Fruit fly (Drosophila melanogaster) whole organism, prepupa: ENCODE data around the gene CG1105.

Source experiments
- CG10631 ChIP-seq: fragments of 200-800 bp; sonication (Bioruptor generic); optimal IDR thresholded peaks from 2 replicates; lab custom pipeline; 2016; ENCODE audit warnings: missing biosample characterization, missing genetic modification characterization
- CG10669 ChIP-seq: fragments of 200-800 bp; sonication (Bioruptor generic); optimal IDR thresholded peaks from 3 replicates; lab custom pipeline; 2018; ENCODE audit warnings: missing biosample characterization, mild to moderate bottlenecking, missing genetic modification characterization, moderate library complexity
- CG11902 ChIP-seq: fragments of 200-800 bp; sonication (Bioruptor generic); optimal IDR thresholded peaks from 3 replicates; lab custom pipeline; 2016; ENCODE audit warnings: missing biosample characterization, missing genetic modification characterization
- CG15336 ChIP-seq: fragments of 200-800 bp; sonication (Bioruptor generic); IDR thresholded peaks from 2 replicates; pipeline ENCODE4 v1.3.6; 2022; ENCODE audit warnings: missing biosample characterization, missing genetic modification characterization
- CG1621 ChIP-seq: fragments of 200-800 bp; sonication (Bioruptor generic); optimal IDR thresholded peaks from 3 replicates; lab custom pipeline; 2018; ENCODE audit warnings: missing biosample characterization, mild to moderate bottlenecking, missing genetic modification characterization
- CG16779 ChIP-seq: fragments of 200-800 bp; sonication (Bioruptor generic); optimal IDR thresholded peaks from 3 replicates; lab custom pipeline; 2017; ENCODE audit warnings: missing biosample characterization, mild to moderate bottlenecking, missing genetic modification characterization
- CG3032 ChIP-seq: fragments of 200-800 bp; optimal IDR thresholded peaks from 2 replicates; lab custom pipeline; 2019; ENCODE audit warnings: missing biosample characterization, mild to moderate bottlenecking, missing genetic modification characterization, moderate library complexity
- CG32006 ChIP-seq: fragments of 200-800 bp; sonication (Bioruptor generic); optimal IDR thresholded peaks from 3 replicates; lab custom pipeline; 2017; ENCODE audit warnings: missing biosample characterization, mild to moderate bottlenecking, missing genetic modification characterization
- CG34406 ChIP-seq: fragments of 200-800 bp; sonication (Bioruptor generic); optimal IDR thresholded peaks from 3 replicates; lab custom pipeline; 2016; ENCODE audit warnings: missing biosample characterization, missing genetic modification characterization
- CG4318 ChIP-seq: fragments of 200-800 bp; sonication (Bioruptor generic); optimal IDR thresholded peaks from 3 replicates; lab custom pipeline; 2017; ENCODE audit warnings: missing biosample characterization, mild to moderate bottlenecking, missing genetic modification characterization
- CG6163 ChIP-seq: fragments of 200-800 bp; sonication (Bioruptor generic); IDR thresholded peaks from 3 replicates; pipeline ENCODE4 v1.3.6; 2022; ENCODE audit warnings: missing biosample characterization, missing genetic modification characterization
- CG6792 ChIP-seq: fragments of 200-800 bp; sonication (Bioruptor generic); optimal IDR thresholded peaks from 3 replicates; lab custom pipeline; 2016; ENCODE audit warnings: missing biosample characterization, missing genetic modification characterization
- CG6854 ChIP-seq: fragments of 200-800 bp; sonication (Bioruptor generic); optimal IDR thresholded peaks from 2 replicates; lab custom pipeline; 2017; ENCODE audit warnings: missing biosample characterization, mild to moderate bottlenecking, missing genetic modification characterization
- CG7368 ChIP-seq: fragments of 200-800 bp; sonication (Bioruptor generic); optimal IDR thresholded peaks from 3 replicates; lab custom pipeline; 2016; ENCODE audit warnings: missing biosample characterization, missing genetic modification characterization
- CG9139 ChIP-seq: fragments of 200-800 bp; sonication (Bioruptor generic); optimal IDR thresholded peaks from 3 replicates; lab custom pipeline; 2017; ENCODE audit warnings: missing biosample characterization, mild to moderate bottlenecking, missing genetic modification characterization
- Eip75B ChIP-seq: fragments of 200-800 bp; sonication (Bioruptor generic); optimal IDR thresholded peaks from 3 replicates; lab custom pipeline; 2016; ENCODE audit warnings: missing biosample characterization, missing genetic modification characterization
- Eip78C ChIP-seq: fragments of 200-800 bp; sonication (Bioruptor generic); peaks from one replicate; lab custom pipeline; 2016; ENCODE audit warnings: missing biosample characterization, missing genetic modification characterization
- Eip93F ChIP-seq: fragments of 200-800 bp; sonication (Bioruptor generic); optimal IDR thresholded peaks from 2 replicates; lab custom pipeline; 2016; ENCODE audit warnings: missing biosample characterization, mild to moderate bottlenecking, missing genetic modification characterization
- Gug ChIP-seq: fragments of 200-800 bp; sonication (Bioruptor generic); IDR thresholded peaks from 2 replicates; pipeline ENCODE4 v1.3.6; 2022; ENCODE audit warnings: missing biosample characterization, missing genetic modification characterization
- Hr38 ChIP-seq: sonication (Bioruptor generic); optimal IDR thresholded peaks from 2 replicates; lab custom pipeline; 2016; ENCODE audit warnings: missing biosample characterization, missing genetic modification characterization
- Hr39 ChIP-seq: fragments of 200-800 bp; sonication (Bioruptor generic); optimal IDR thresholded peaks from 2 replicates; lab custom pipeline; 2016; ENCODE audit warnings: missing biosample characterization, missing genetic modification characterization
- Lpt ChIP-seq: fragments of 200-800 bp; sonication (Bioruptor generic); optimal IDR thresholded peaks from 3 replicates; lab custom pipeline; 2016; ENCODE audit warnings: missing biosample characterization, missing genetic modification characterization
- Met ChIP-seq: fragments of 200-800 bp; sonication (Bioruptor generic); optimal IDR thresholded peaks from 3 replicates; lab custom pipeline; 2016; ENCODE audit warnings: missing biosample characterization, missing genetic modification characterization
- OdsH ChIP-seq: fragments of 200-800 bp; sonication (Bioruptor generic); optimal IDR thresholded peaks from 3 replicates; lab custom pipeline; 2016; ENCODE audit warnings: missing biosample characterization, missing genetic modification characterization
- Smox ChIP-seq: fragments of 200-800 bp; sonication (Bioruptor generic); optimal IDR thresholded peaks from 3 replicates; lab custom pipeline; 2016; ENCODE audit warnings: missing biosample characterization, missing genetic modification characterization
- Sox14 ChIP-seq: fragments of 200-800 bp; sonication (Bioruptor generic); optimal IDR thresholded peaks from 3 replicates; lab custom pipeline; 2016; ENCODE audit warnings: missing biosample characterization, missing genetic modification characterization
- Sox15 ChIP-seq: fragments of 200-800 bp; sonication (Bioruptor generic); optimal IDR thresholded peaks from 3 replicates; lab custom pipeline; 2016; ENCODE audit warnings: missing biosample characterization, missing genetic modification characterization
- achi ChIP-seq: fragments of 200-800 bp; sonication (Bioruptor generic); optimal IDR thresholded peaks from 3 replicates; lab custom pipeline; 2016; ENCODE audit warnings: missing biosample characterization, missing genetic modification characterization
- acj6 ChIP-seq: fragments of 200-800 bp; sonication (Bioruptor generic); optimal IDR thresholded peaks from 3 replicates; lab custom pipeline; 2016; ENCODE audit warnings: missing biosample characterization, missing genetic modification characterization
- cyc ChIP-seq: fragments of 200-800 bp; sonication (Bioruptor generic); optimal IDR thresholded peaks from 3 replicates; lab custom pipeline; 2016; ENCODE audit warnings: missing biosample characterization, missing genetic modification characterization
- dsx ChIP-seq: fragments of 200-800 bp; optimal IDR thresholded peaks from 3 replicates; lab custom pipeline; 2019; ENCODE audit warnings: missing biosample characterization, mild to moderate bottlenecking, missing genetic modification characterization, moderate library complexity; ENCODE audit not compliant: poor library complexity, severe bottlenecking
- eg ChIP-seq: fragments of 200-800 bp; sonication (Bioruptor generic); IDR thresholded peaks from 3 replicates; pipeline ENCODE4 v1.3.6; 2022; ENCODE audit warnings: missing biosample characterization, missing genetic modification characterization
- esn ChIP-seq: fragments of 200-800 bp; sonication (Bioruptor generic); optimal IDR thresholded peaks from 2 replicates; lab custom pipeline; 2016; ENCODE audit warnings: missing biosample characterization, mild to moderate bottlenecking, missing genetic modification characterization, moderate library complexity
- fd85E ChIP-seq: fragments of 200-800 bp; sonication (Bioruptor generic); optimal IDR thresholded peaks from 3 replicates; lab custom pipeline; 2016; ENCODE audit warnings: missing biosample characterization, missing genetic modification characterization
- lz ChIP-seq: fragments of 200-800 bp; sonication (Bioruptor generic); optimal IDR thresholded peaks from 3 replicates; lab custom pipeline; 2016; ENCODE audit warnings: missing biosample characterization, missing genetic modification characterization
- net ChIP-seq: fragments of 200-800 bp; sonication (Bioruptor generic); optimal IDR thresholded peaks from 3 replicates; lab custom pipeline; 2016; ENCODE audit warnings: missing biosample characterization, missing genetic modification characterization
- pdm3 ChIP-seq: fragments of 200-800 bp; sonication (Bioruptor generic); optimal IDR thresholded peaks from 3 replicates; lab custom pipeline; 2016; ENCODE audit warnings: missing biosample characterization, missing genetic modification characterization
- salr ChIP-seq, 2 experiments: fragments of 200-800 bp; sonication (Bioruptor generic); optimal IDR thresholded peaks; 3 replicates each; lab custom pipeline; 2016 to 2018; ENCODE audit warnings: missing biosample characterization in 2 of 2, missing genetic modification characterization in 2 of 2, mild to moderate bottlenecking in 1 of 2
- spab ChIP-seq: fragments of 200-800 bp; sonication (Bioruptor generic); optimal IDR thresholded peaks from 2 replicates; lab custom pipeline; 2017; ENCODE audit warnings: missing biosample characterization, mild to moderate bottlenecking, missing genetic modification characterization, missing genetic modification reagents
- ss ChIP-seq, 2 experiments: fragments of 200-800 bp; sonication (Bioruptor generic); optimal IDR thresholded peaks; 2 replicates in 1 of 2; 3 replicates in 1 of 2; lab custom pipeline; 2017 to 2018; ENCODE audit warnings: mild to moderate bottlenecking in 2 of 2, missing biosample characterization in 2 of 2, missing genetic modification characterization in 2 of 2, moderate library complexity in 1 of 2
- svp ChIP-seq: fragments of 200-800 bp; sonication (Bioruptor generic); peaks from one replicate; lab custom pipeline; 2016; ENCODE audit warnings: missing biosample characterization, missing genetic modification characterization
- topi ChIP-seq: fragments of 200-800 bp; sonication (Bioruptor generic); optimal IDR thresholded peaks from 3 replicates; lab custom pipeline; 2016; ENCODE audit warnings: missing biosample characterization, missing genetic modification characterization
- vri ChIP-seq: fragments of 200-800 bp; sonication (Bioruptor generic); optimal IDR thresholded peaks from 3 replicates; lab custom pipeline; 2016; ENCODE audit warnings: missing biosample characterization, mild to moderate bottlenecking, missing genetic modification characterization

Gene CG1105

dm6 chr3R:7037250-7037802 lies 29.6 kb downstream of the CG1105 start (continued):
- TF ChIP-seq Eip75B (GFP tag; lab: Kevin White, UChicago): peak; percentile 51
- no peak for TF ChIP-seq Sox14
- TF ChIP-seq CG7368: peak; percentile 24
- peak in 1 of 2 experiments; percentile 21 for TF ChIP-seq salr (GFP tag; optimal IDR thresholded peaks at IDR 0.05; lab: Kevin White, UChicago)
- peak; percentile 13 for TF ChIP-seq Smox (GFP tag; lab: Kevin White, UChicago)
- peak; percentile 76 for TF ChIP-seq svp (GFP tag; lab: Kevin White, UChicago)
- peak; percentile 4 for TF ChIP-seq OdsH (GFP tag; lab: Kevin White, UChicago)
- TF ChIP-seq CG10669 (GFP tag; lab: Kevin White, UChicago): no peak
- TF ChIP-seq pdm3: peak; percentile 37
- TF ChIP-seq Gug: no peak
- no peak for TF ChIP-seq Eip93F (GFP tag; lab: Kevin White, UChicago)
- TF ChIP-seq CG32006 (GFP tag; lab: Kevin White, UChicago): no peak
- peak; percentile 37 for TF ChIP-seq cyc (GFP tag; lab: Kevin White, UChicago)
- TF ChIP-seq acj6 (GFP tag; lab: Kevin White, UChicago): no peak
- no peak for TF ChIP-seq CG11902 (GFP tag; lab: Kevin White, UChicago)
- peak; percentile 25 for TF ChIP-seq achi (GFP tag; lab: Kevin White, UChicago)
- peak; percentile 16 for TF ChIP-seq lz
- TF ChIP-seq CG6854: no peak
- peak; percentile 43 for TF ChIP-seq vri (GFP tag; lab: Kevin White, UChicago)
- TF ChIP-seq CG6163 (GFP tag; lab: Robert Waterston, UW): no peak
- no peak for TF ChIP-seq net (GFP tag; lab: Kevin White, UChicago)
- TF ChIP-seq Sox15 (GFP tag; lab: Kevin White, UChicago): no peak
- TF ChIP-seq fd85E: no peak
- TF ChIP-seq eg (GFP tag; lab: Robert Waterston, UW): no peak
- TF ChIP-seq dsx (GFP tag; lab: Kevin White, UChicago): no peak
- no peak for TF ChIP-seq spab (GFP tag; lab: Kevin White, UChicago)
- peak; percentile 8 for TF ChIP-seq CG6792
- TF ChIP-seq CG3032 (tag; lab: Kevin White, UChicago): no peak
- TF ChIP-seq topi: peak; percentile 21
- TF ChIP-seq CG16779: no peak
- no peak for TF ChIP-seq Hr39 (GFP tag; lab: Kevin White, UChicago)
- no peak for TF ChIP-seq Lpt (GFP tag; lab: Kevin White, UChicago)
- no peak for TF ChIP-seq CG4318 (GFP tag; lab: Kevin White, UChicago)
- peak; percentile 19 for TF ChIP-seq CG1621 (tag; lab: Kevin White, UChicago)
- peak; percentile 48 for TF ChIP-seq esn (GFP tag; lab: Kevin White, UChicago)
- no peak for TF ChIP-seq CG10631
- no peak for TF ChIP-seq CG34406 (GFP tag; lab: Kevin White, UChicago)
- TF ChIP-seq CG15336 (GFP tag; lab: Robert Waterston, UW): no peak
- TF ChIP-seq Hr38 (GFP tag; lab: Kevin White, UChicago): no peak
- peak; percentile 72 for TF ChIP-seq Eip78C
- no peak for TF ChIP-seq CG9139 (GFP tag; lab: Kevin White, UChicago)
- peak; percentile 53 for TF ChIP-seq Met (GFP tag; lab: Kevin White, UChicago)
- peak; percentile 7 to 19 for TF ChIP-seq ss (GFP tag; optimal IDR thresholded peaks at IDR 0.05; lab: Kevin White, UChicago)
